Worm (Caenorhabditis elegans): ENCODE measurements around the gene fbxc-29.
"Not testable (repeated sequence)": the region's sequence is repeated elsewhere in the genome, so short reads cannot be mapped to it uniquely, and the experiment has no call there.

DNA sequence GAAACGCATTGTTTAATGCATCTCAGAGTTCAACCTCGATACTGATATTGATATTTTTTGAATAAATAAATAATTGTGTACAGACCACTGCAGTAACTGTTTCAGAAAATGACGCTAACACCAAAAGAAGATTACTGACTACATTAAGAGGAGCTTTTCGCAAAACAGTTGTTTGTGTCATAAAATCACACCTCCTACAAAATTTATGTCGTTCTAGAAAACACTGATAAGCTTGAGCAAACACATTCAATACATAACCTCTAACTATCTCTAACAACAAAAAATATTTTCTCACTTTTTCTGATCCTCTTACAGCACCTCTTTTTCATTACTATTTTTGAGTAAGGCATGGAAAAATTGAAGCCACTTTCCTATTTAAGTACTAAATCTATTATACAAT is 38.7 kb downstream of the fbxc-29 start, which contains the start of gene fbxc-7:
- TF ChIP-seq ceh-44 (GFP tag; IDR thresholded peaks at IDR 0.05); unc-62 (GFP tag; optimal IDR thresholded peaks at IDR 0.05 in 1 of 2); unc-62 (tag; optimal IDR thresholded peaks at IDR 0.05); nhr-102 (tag; optimal IDR thresholded peaks at IDR 0.05); pha-4 (GFP tag; IDR thresholded peaks at IDR 0.05); pha-4 (tag; optimal IDR thresholded peaks at IDR 0.05); unc-130 (GFP tag; optimal IDR thresholded peaks at IDR 0.05); ama-1 (optimal IDR thresholded peaks at IDR 0.05); set-16 (GFP tag; IDR thresholded peaks at IDR 0.05): not testable (repeated sequence)
